Worm (Caenorhabditis elegans): Measurements from ENCODE around the gene Y82E9BR.10.

DNA sequence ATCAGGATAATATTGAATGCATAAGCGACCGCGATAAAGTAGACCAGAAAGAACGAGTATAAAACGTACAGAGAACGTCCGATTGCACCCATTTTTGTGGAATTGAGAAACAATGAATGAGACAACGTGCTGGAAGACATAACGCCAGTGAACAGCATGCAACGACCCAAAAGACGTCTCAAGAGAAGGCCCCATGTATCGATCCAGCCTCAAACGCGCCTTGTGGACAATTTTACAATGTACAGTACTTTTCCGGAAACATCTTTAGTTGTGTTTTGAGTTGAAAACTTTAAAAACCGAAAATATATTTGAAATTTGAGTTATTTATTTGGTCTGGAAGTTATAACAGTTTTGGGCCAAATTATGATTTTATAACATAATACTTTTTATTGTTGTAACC, 24.6 kb downstream of the Y82E9BR.10 start, which contains the start of gene Y82E9BL.3:
- TF ChIP-seq K09A11.1 (tag; optimal IDR thresholded peaks at IDR 0.05; ENCODE audit: insufficient read depth) (no peak), ama-1 (optimal IDR thresholded peaks at IDR 0.05) (no peak), pha-4 (tag; optimal IDR thresholded peaks at IDR 0.05) (no peak), hlh-13 (GFP tag; optimal IDR thresholded peaks at IDR 0.05) (no peak), lim-6 (tag; optimal IDR thresholded peaks at IDR 0.05) (no peak), K02D7.2 (tag; optimal IDR thresholded peaks at IDR 0.05) (no peak), ceh-24 (tag; optimal IDR thresholded peaks at IDR 0.05) (no peak), nhr-11 (tag; optimal IDR thresholded peaks at IDR 0.05) (no peak), fkh-10 (GFP tag; optimal IDR thresholded peaks at IDR 0.05) (no peak), npax-4 (tag; optimal IDR thresholded peaks at IDR 0.05) (no peak)
